Worm (Caenorhabditis elegans): ENCODE data around the gene srd-17.

DNA sequence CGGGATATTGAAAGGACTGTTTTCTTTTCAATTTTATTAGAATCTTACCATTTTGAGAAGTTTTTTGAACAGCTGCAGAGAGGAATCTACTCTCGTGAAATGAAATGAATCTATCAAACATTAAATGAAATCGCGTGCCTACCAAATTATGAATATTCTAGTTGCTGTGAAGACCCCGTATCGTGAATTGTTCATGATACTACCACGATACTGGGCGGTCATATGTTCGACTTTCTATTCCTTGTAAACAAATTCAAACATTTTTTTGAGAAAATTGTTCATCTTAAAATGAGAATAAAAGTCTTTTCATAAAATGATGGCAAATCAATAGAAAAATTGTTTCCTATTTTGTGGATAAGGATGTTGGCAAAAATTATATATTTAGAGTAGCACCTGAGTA lies 46.7 kb downstream of the srd-17 start, which contains the start of gene gcy-34:
- TF ChIP-seq snpc-4 (tag; optimal IDR thresholded peaks at IDR 0.05) (no peak), elt-1 (tag; optimal IDR thresholded peaks at IDR 0.05; ENCODE audit: borderline replicate concordance, insufficient read depth) (no peak), lsy-2 (tag; optimal IDR thresholded peaks at IDR 0.05) (no peak)
